Worm (Caenorhabditis elegans) whole organism, L1 larva: Measurements from ENCODE around the gene pgl-3.

Experiments
- ama-1 ChIP-seq: fragments of 150-350 bp; optimal IDR thresholded peaks from 2 replicates; lab custom pipeline; 2014
- dpl-1 ChIP-seq, 3 experiments: fragments of 150-350 bp in 2 of 3; sonication (generic microtip) in 1 of 3; optimal IDR thresholded peaks; 2 replicates each; lab custom pipeline; 2014 to 2017; ENCODE audit warnings: missing biosample characterization in 3 of 3, missing genetic modification characterization in 3 of 3, missing genetic modification reagents in 3 of 3
- nhr-71 ChIP-seq: sonication (generic microtip); optimal IDR thresholded peaks from 2 replicates; lab custom pipeline; 2016; ENCODE audit warnings: mild to moderate bottlenecking, missing genetic modification characterization, moderate library complexity, missing compliant biosample characterization
- pqm-1 ChIP-seq: sonication (generic microtip); optimal IDR thresholded peaks from 3 replicates; lab custom pipeline; 2017; ENCODE audit warnings: missing biosample characterization, missing genetic modification characterization
- snu-23 ChIP-seq: sonication (generic microtip); optimal IDR thresholded peaks from 2 replicates; lab custom pipeline; 2016; ENCODE audit warnings: missing genetic modification characterization, missing compliant biosample characterization
- tbx-2 ChIP-seq: sonication (generic microtip); optimal IDR thresholded peaks from 2 replicates; lab custom pipeline; 2016; ENCODE audit warnings: missing genetic modification characterization, missing compliant biosample characterization

ce11 chrV:4787166-4787565 lies 31.4 kb downstream of the pgl-3 start, which contains the start of gene R02F11.9:
- TF ChIP-seq ama-1 (lab: Kevin White, UChicago) (no peak), pqm-1 (tag; lab: Kevin White, UChicago) (no peak), tbx-2 (no peak), dpl-1 (GFP tag; optimal IDR thresholded peaks at IDR 0.05; lab: Kevin White, UChicago) (no peak), nhr-71 (tag; lab: Kevin White, UChicago) (no peak), snu-23 (GFP tag; lab: Kevin White, UChicago) (no peak)
